Worm (Caenorhabditis elegans): Measurements from ENCODE around the gene idpb-1.

The idpb-1 gene

ce11 chrII:5101701-5102100, at the start of gene idpb-1, which contains the start of gene idpb-3:
TSS of gene idpb-1 (plus strand) at chrII:5101984.
TSS of gene idpb-3 (minus strand) at chrII:5101801.
- TF ChIP-seq nhr-232 (tag; optimal IDR thresholded peaks at IDR 0.05) (no peak), hlh-15 (tag; optimal IDR thresholded peaks at IDR 0.05) (no peak), fkh-6 (tag; optimal IDR thresholded peaks at IDR 0.05) (no peak), hlh-8 (tag; optimal IDR thresholded peaks at IDR 0.05) (no peak), madf-2 (tag; optimal IDR thresholded peaks at IDR 0.05) (no peak), ceh-6 (GFP tag; optimal IDR thresholded peaks at IDR 0.05) (no peak), unc-86 (tag; optimal IDR thresholded peaks at IDR 0.05) (no peak)

ce11 chrII:5055129-5055666, 46.6 kb upstream of the idpb-1 start, which contains the start of the genes ify-1 and rpl-22:
TSS of gene ify-1 (minus strand) at chrII:5055179.
TSS of gene rpl-22 (plus strand) at chrII:5055616.
- TF ChIP-seq sdc-2 (tag; optimal IDR thresholded peaks at IDR 0.05), result peak; percentile 34
- TF ChIP-seq pax-1 (tag; optimal IDR thresholded peaks at IDR 0.05), result peak; percentile 68
- TF ChIP-seq dmd-4 (tag; optimal IDR thresholded peaks at IDR 0.05; ENCODE audit: borderline replicate concordance), result no peak
- TF ChIP-seq unc-55 (GFP tag; optimal IDR thresholded peaks at IDR 0.05), result peak; percentile 71
- TF ChIP-seq hlh-8 (tag; optimal IDR thresholded peaks at IDR 0.05), result peak; percentile 31
- peak; percentile 51 for TF ChIP-seq ceh-34 (tag; optimal IDR thresholded peaks at IDR 0.05)
- TF ChIP-seq K09A11.1 (tag; optimal IDR thresholded peaks at IDR 0.05; ENCODE audit: insufficient read depth), result peak; percentile 4
- peak; percentile 82 for TF ChIP-seq dve-1 (tag; optimal IDR thresholded peaks at IDR 0.05)
- no peak for TF ChIP-seq mec-3 (tag; optimal IDR thresholded peaks at IDR 0.05; ENCODE audit: borderline replicate concordance)
- TF ChIP-seq ets-4 (tag; optimal IDR thresholded peaks at IDR 0.05), result peak; percentile 50
- TF ChIP-seq ceh-2 (tag; optimal IDR thresholded peaks at IDR 0.05), result peak; percentile 16
- peak; percentile 71 for TF ChIP-seq hlh-30 (tag; optimal IDR thresholded peaks at IDR 0.05; ENCODE audit: insufficient read depth)
- TF ChIP-seq madf-2 (tag; optimal IDR thresholded peaks at IDR 0.05), result peak; percentile 50
- TF ChIP-seq unc-86 (tag; optimal IDR thresholded peaks at IDR 0.05), result peak; percentile 61
- no peak for TF ChIP-seq ceh-14 (tag; optimal IDR thresholded peaks at IDR 0.05)
- TF ChIP-seq C08G9.2 (tag; optimal IDR thresholded peaks at IDR 0.05), result peak; percentile 54
- TF ChIP-seq ceh-31 (tag; optimal IDR thresholded peaks at IDR 0.05), result peak; percentile 87
- TF ChIP-seq pros-1 (tag; optimal IDR thresholded peaks at IDR 0.05), result peak; percentile 73
- TF ChIP-seq fax-1 (tag; optimal IDR thresholded peaks at IDR 0.05), result peak; percentile 22
- peak; percentile 73 for TF ChIP-seq rnt-1 (tag; optimal IDR thresholded peaks at IDR 0.05)
- peak; percentile 70 for TF ChIP-seq tbx-2 (tag; optimal IDR thresholded peaks at IDR 0.05)
- TF ChIP-seq Y22D7AL.16 (tag; optimal IDR thresholded peaks at IDR 0.05), result no peak
- peak; percentile 97 for TF ChIP-seq ceh-48 (tag; optimal IDR thresholded peaks at IDR 0.05)
- TF ChIP-seq ref-2 (tag; optimal IDR thresholded peaks at IDR 0.05), result peak; percentile 71
- TF ChIP-seq F13H6.1 (tag; optimal IDR thresholded peaks at IDR 0.05), result no peak
- peak; percentile 97 for TF ChIP-seq nfya-1 (tag; optimal IDR thresholded peaks at IDR 0.05)
- TF ChIP-seq lin-11 (tag; optimal IDR thresholded peaks at IDR 0.05), result no peak
- TF ChIP-seq hlh-13 (GFP tag; optimal IDR thresholded peaks at IDR 0.05), result no peak
- TF ChIP-seq ceh-30 (tag; optimal IDR thresholded peaks at IDR 0.05), result peak; percentile 66
- TF ChIP-seq ceh-45 (GFP tag; IDR thresholded peaks at IDR 0.05), result no peak
- peak; percentile 33 for TF ChIP-seq ztf-16 (tag; optimal IDR thresholded peaks at IDR 0.05)
- TF ChIP-seq lim-6 (tag; optimal IDR thresholded peaks at IDR 0.05), result no peak
- peak; percentile 99 for TF ChIP-seq elt-2 (tag; optimal IDR thresholded peaks at IDR 0.05)
- peak; percentile 86 for TF ChIP-seq ceh-18 (tag; optimal IDR thresholded peaks at IDR 0.05)
- peak; percentile 3 for TF ChIP-seq zip-5 (tag; optimal IDR thresholded peaks at IDR 0.05)
- peak; percentile 82 for TF ChIP-seq unc-42 (tag; optimal IDR thresholded peaks at IDR 0.05)
- no peak for TF ChIP-seq tbx-7 (tag; optimal IDR thresholded peaks at IDR 0.05)
- peak; percentile 20 for TF ChIP-seq ceh-19 (GFP tag; optimal IDR thresholded peaks at IDR 0.05)
- TF ChIP-seq pqm-1 (tag; optimal IDR thresholded peaks at IDR 0.05), result peak; percentile 36
- TF ChIP-seq sox-4 (tag; optimal IDR thresholded peaks at IDR 0.05), result peak; percentile 35
